Worm (Caenorhabditis elegans) whole organism, L4 larva: Measurements from ENCODE around the gene C04A2.15.

ENCODE experiments used
- F10B5.3 ChIP-seq: sonication (generic microtip); optimal IDR thresholded peaks from 2 replicates; lab custom pipeline; 2016; ENCODE audit warnings: mild to moderate bottlenecking, missing genetic modification characterization, missing compliant biosample characterization
- Y75B8A.6 ChIP-seq: fragments of 200-800 bp; sonication (Bioruptor generic); IDR thresholded peaks from 2 replicates; pipeline ENCODE4 v1.3.6; 2022; ENCODE audit warnings: missing genetic modification reagents, missing genetic modification characterization, missing compliant biosample characterization
- ZK337.2 ChIP-seq: fragments of 200-800 bp; sonication (Bioruptor generic); IDR thresholded peaks from 2 replicates; pipeline ENCODE4 v1.3.6; 2022; ENCODE audit warnings: missing genetic modification reagents, missing genetic modification characterization, missing compliant biosample characterization
- aha-1 ChIP-seq: fragments of 150-350 bp; peaks from one replicate; lab custom pipeline; 2014; ENCODE audit warnings: missing biosample characterization, missing genetic modification characterization
- ama-1 ChIP-seq: fragments of 150-350 bp; optimal IDR thresholded peaks from 2 replicates; lab custom pipeline; 2014; ENCODE audit warnings: inconsistent platforms, mixed read lengths
- arid-1 ChIP-seq: fragments of 200-800 bp; sonication (Bioruptor generic); conservative IDR thresholded peaks from 2 replicates; pipeline ENCODE4 v1.3.6; 2022; ENCODE audit warnings: missing genetic modification reagents, missing genetic modification characterization, missing compliant biosample characterization
- attf-4 ChIP-seq: sonication (generic microtip); optimal IDR thresholded peaks from 3 replicates; lab custom pipeline; 2017; ENCODE audit warnings: missing biosample characterization, missing genetic modification characterization
- ceh-20 ChIP-seq: fragments of 200-800 bp; sonication (Bioruptor generic); IDR thresholded peaks from 2 replicates; pipeline ENCODE4 v1.3.6; 2022; ENCODE audit warnings: missing genetic modification reagents, missing genetic modification characterization, missing compliant biosample characterization
- ceh-82 ChIP-seq: sonication (generic microtip); optimal IDR thresholded peaks from 2 replicates; lab custom pipeline; 2017; ENCODE audit warnings: missing biosample characterization, missing genetic modification characterization
- cey-2 ChIP-seq: sonication (generic microtip); optimal IDR thresholded peaks from 3 replicates; lab custom pipeline; 2017; ENCODE audit warnings: missing genetic modification characterization, mild to moderate bottlenecking, missing compliant biosample characterization, antibody characterized with exemption, borderline replicate concordance; ENCODE audit not compliant: insufficient read depth
- daf-16 ChIP-seq, 3 experiments: sonication (generic microtip); optimal IDR thresholded peaks; 2 replicates each; lab custom pipeline; 2016 to 2017; ENCODE audit warnings: missing genetic modification characterization in 3 of 3, missing genetic modification reagents in 3 of 3, mild to moderate bottlenecking in 2 of 3, missing compliant biosample characterization in 2 of 3, missing biosample characterization in 1 of 3, moderate library complexity in 1 of 3
- daf-19 ChIP-seq: fragments of 200-800 bp; sonication (Bioruptor generic); conservative IDR thresholded peaks from 2 replicates; pipeline ENCODE4 v1.3.6; 2022; ENCODE audit warnings: missing genetic modification characterization, missing compliant biosample characterization
- dmd-6 ChIP-seq: fragments of 200-800 bp; sonication (Bioruptor generic); IDR thresholded peaks from 2 replicates; pipeline ENCODE4 v1.3.6; 2022; ENCODE audit warnings: missing genetic modification reagents, missing genetic modification characterization, missing compliant biosample characterization
- dmd-9 ChIP-seq: fragments of 200-800 bp; sonication (Bioruptor generic); IDR thresholded peaks from 2 replicates; pipeline ENCODE4 v1.3.6; 2022; ENCODE audit warnings: missing genetic modification reagents, missing genetic modification characterization, missing compliant biosample characterization
- dpl-1 ChIP-seq: fragments of 150-350 bp; optimal IDR thresholded peaks from 2 replicates; lab custom pipeline; 2014; ENCODE audit warnings: missing biosample characterization, missing genetic modification reagents, missing genetic modification characterization
- duxl-1 ChIP-seq: sonication (generic microtip); optimal IDR thresholded peaks from 2 replicates; lab custom pipeline; 2016; ENCODE audit warnings: mild to moderate bottlenecking, missing genetic modification characterization, moderate library complexity, missing compliant biosample characterization; ENCODE audit not compliant: poor library complexity
- dve-1 ChIP-seq: sonication (generic microtip); optimal IDR thresholded peaks from 2 replicates; lab custom pipeline; 2017; ENCODE audit warnings: antibody characterized with exemption, mild to moderate bottlenecking, missing genetic modification characterization, missing compliant biosample characterization; ENCODE audit not compliant: insufficient read depth
- egl-27 ChIP-seq: sonication (generic microtip); optimal IDR thresholded peaks from 3 replicates; lab custom pipeline; 2017; ENCODE audit warnings: missing biosample characterization, missing genetic modification reagents, missing genetic modification characterization
- egl-43 ChIP-seq: fragments of 200-800 bp; sonication (Bioruptor generic); IDR thresholded peaks from 2 replicates; pipeline ENCODE4 v1.3.6; 2022; ENCODE audit warnings: missing genetic modification reagents, missing genetic modification characterization, missing compliant biosample characterization
- fkh-10 ChIP-seq: fragments of 150-350 bp; optimal IDR thresholded peaks from 2 replicates; lab custom pipeline; 2014; ENCODE audit warnings: missing biosample characterization, missing genetic modification reagents, missing genetic modification characterization
- hif-1 ChIP-seq, 2 experiments: sonication (generic microtip); optimal IDR thresholded peaks; 2 replicates each; lab custom pipeline; 2016 to 2017; ENCODE audit warnings: missing compliant biosample characterization in 2 of 2, missing genetic modification characterization in 2 of 2, missing genetic modification reagents in 2 of 2, missing genotype in 2 of 2, mild to moderate bottlenecking in 1 of 2
- hlh-11 ChIP-seq: fragments of 200-800 bp; sonication (Bioruptor generic); optimal IDR thresholded peaks from 2 replicates; lab custom pipeline; 2018; ENCODE audit warnings: mild to moderate bottlenecking, missing genetic modification characterization, missing compliant biosample characterization
- lin-1 ChIP-seq: fragments of 200-800 bp; sonication (Bioruptor generic); IDR thresholded peaks from 2 replicates; pipeline ENCODE4 v1.3.6; 2022; ENCODE audit warnings: missing genetic modification reagents, missing genetic modification characterization, missing compliant biosample characterization
- lin-15B ChIP-seq: fragments of 150-350 bp; sonication (generic microtip); optimal IDR thresholded peaks from 3 replicates; lab custom pipeline; 2014; ENCODE audit warnings: missing biosample characterization, missing genetic modification characterization
- lin-39 ChIP-seq: fragments of 150-350 bp; optimal IDR thresholded peaks from 2 replicates; lab custom pipeline; 2014; ENCODE audit warnings: missing biosample characterization, missing genetic modification reagents, missing genetic modification characterization
- lir-3 ChIP-seq: sonication (generic microtip); optimal IDR thresholded peaks from 2 replicates; lab custom pipeline; 2016; ENCODE audit warnings: mild to moderate bottlenecking, missing genetic modification characterization, missing compliant biosample characterization
- nhr-102 ChIP-seq: sonication (generic microtip); optimal IDR thresholded peaks from 2 replicates; lab custom pipeline; 2016; ENCODE audit warnings: mild to moderate bottlenecking, missing genetic modification characterization, moderate library complexity, missing compliant biosample characterization
- nhr-111 ChIP-seq: fragments of 200-800 bp; sonication (Bioruptor generic); optimal IDR thresholded peaks from 2 replicates; lab custom pipeline; 2018; ENCODE audit warnings: mild to moderate bottlenecking, missing genetic modification characterization, missing compliant biosample characterization
- nhr-25 ChIP-seq: sonication (generic microtip); optimal IDR thresholded peaks from 2 replicates; lab custom pipeline; 2017; ENCODE audit warnings: missing genetic modification characterization, mild to moderate bottlenecking, missing compliant biosample characterization, antibody characterized with exemption, moderate library complexity, borderline replicate concordance; ENCODE audit not compliant: insufficient read depth
- nhr-28 ChIP-seq: fragments of 150-350 bp; optimal IDR thresholded peaks from 2 replicates; lab custom pipeline; 2014; ENCODE audit warnings: missing biosample characterization, missing genetic modification characterization
- nhr-48 ChIP-seq: sonication (generic microtip); optimal IDR thresholded peaks from 2 replicates; lab custom pipeline; 2016; ENCODE audit warnings: mild to moderate bottlenecking, missing genetic modification characterization, missing compliant biosample characterization
- nhr-76 ChIP-seq: fragments of 150-350 bp; optimal IDR thresholded peaks from 2 replicates; lab custom pipeline; 2014; ENCODE audit warnings: missing biosample characterization, missing genetic modification characterization
- nhr-77 ChIP-seq: fragments of 150-350 bp; optimal IDR thresholded peaks from 2 replicates; lab custom pipeline; 2014; ENCODE audit warnings: missing biosample characterization, missing genetic modification characterization
- pha-4 ChIP-seq, 2 experiments: fragments of 150-350 bp in 1 of 2; fragments of 200-800 bp in 1 of 2; sonication (Bioruptor generic) in 1 of 2; IDR thresholded peaks in 1 of 2; optimal IDR thresholded peaks in 1 of 2; 2 replicates each; pipeline versions ENCODE4 v1.3.6 to Lab custom; 2014 to 2022; ENCODE audit warnings: missing genetic modification characterization in 2 of 2, missing genetic modification reagents in 2 of 2, missing biosample characterization in 1 of 2, missing compliant biosample characterization in 1 of 2
- pqm-1 ChIP-seq: sonication (generic microtip); optimal IDR thresholded peaks from 2 replicates; lab custom pipeline; 2017; ENCODE audit warnings: missing biosample characterization, missing genetic modification characterization
- rbr-2 ChIP-seq: sonication (generic microtip); optimal IDR thresholded peaks from 2 replicates; lab custom pipeline; 2016; ENCODE audit warnings: missing genotype, missing genetic modification characterization, missing compliant biosample characterization
- sdz-12 ChIP-seq: fragments of 200-800 bp; sonication (Bioruptor generic); optimal IDR thresholded peaks from 2 replicates; lab custom pipeline; 2018; ENCODE audit warnings: mild to moderate bottlenecking, missing genetic modification characterization, missing compliant biosample characterization
- snpc-1.2 ChIP-seq: fragments of 200-800 bp; sonication (Bioruptor generic); IDR thresholded peaks from 2 replicates; pipeline ENCODE4 v1.3.6; 2022; ENCODE audit warnings: missing genetic modification reagents, missing genetic modification characterization, missing compliant biosample characterization
- snpc-4 ChIP-seq: fragments of 150-350 bp; optimal IDR thresholded peaks from 2 replicates; lab custom pipeline; 2014; ENCODE audit warnings: missing biosample characterization, missing genetic modification characterization
- tag-97 ChIP-seq: fragments of 200-800 bp; sonication (Bioruptor generic); IDR thresholded peaks from 2 replicates; pipeline ENCODE4 v1.3.6; 2022; ENCODE audit warnings: missing genetic modification characterization, missing compliant biosample characterization
- unc-62 ChIP-seq, 3 experiments: fragments of 150-350 bp in 1 of 3; sonication (generic microtip); optimal IDR thresholded peaks in 2 of 3; peaks in 1 of 3; 1 replicate in 1 of 3; 2 replicates in 2 of 3; lab custom pipeline; 2014 to 2017; ENCODE audit warnings: missing biosample characterization in 3 of 3, missing genetic modification characterization in 3 of 3, missing genetic modification reagents in 3 of 3, missing genotype in 1 of 3
- zfp-2 ChIP-seq: sonication (generic microtip); optimal IDR thresholded peaks from 2 replicates; lab custom pipeline; 2016; ENCODE audit warnings: mild to moderate bottlenecking, missing genetic modification characterization, missing compliant biosample characterization
- zfp-3 ChIP-seq: fragments of 200-800 bp; sonication (Bioruptor generic); conservative IDR thresholded peaks from 2 replicates; pipeline ENCODE4 v1.3.6; 2022; ENCODE audit warnings: missing genetic modification reagents, missing genetic modification characterization, missing compliant biosample characterization
- zip-11 ChIP-seq: fragments of 200-800 bp; sonication (Bioruptor generic); IDR thresholded peaks from 2 replicates; pipeline ENCODE4 v1.3.6; 2022; ENCODE audit warnings: missing genetic modification characterization, missing compliant biosample characterization
- zip-2 ChIP-seq: fragments of 150-350 bp; optimal IDR thresholded peaks from 2 replicates; lab custom pipeline; 2014; ENCODE audit warnings: missing biosample characterization, missing genetic modification characterization
- ztf-11 ChIP-seq: fragments of 150-350 bp; optimal IDR thresholded peaks from 2 replicates; lab custom pipeline; 2014; ENCODE audit warnings: missing biosample characterization, missing genetic modification characterization

C04A2.15 gene

DNA sequence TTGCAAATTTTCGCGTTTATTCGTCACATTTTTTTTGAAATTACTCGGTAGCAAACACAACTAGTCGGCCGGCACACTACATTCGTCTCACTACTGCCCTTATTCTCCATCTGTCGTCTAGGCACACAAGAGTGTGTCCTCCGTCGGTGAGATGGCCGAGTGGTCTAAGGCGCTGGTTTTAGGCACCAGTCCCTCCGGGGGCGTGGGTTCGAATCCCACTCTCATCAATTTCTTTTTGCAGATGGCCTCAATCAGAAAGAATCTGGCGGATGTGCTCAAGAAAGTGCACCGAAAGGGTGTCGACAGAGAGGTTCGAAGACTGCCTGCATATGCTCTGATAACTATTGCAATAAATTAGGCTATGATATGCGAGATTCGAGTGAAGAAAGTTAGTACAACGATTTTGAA lies 1.0 kb downstream of the C04A2.15 start (continued):
- peak; percentile 66 for TF ChIP-seq nhr-48 (tag; lab: Kevin White, UChicago)
- TF ChIP-seq daf-16 (GFP tag; optimal IDR thresholded peaks at IDR 0.05; lab: Kevin White, UChicago), result peak; percentile 63 to 80
- peak; percentile 11 for TF ChIP-seq daf-16 (tag; optimal IDR thresholded peaks at IDR 0.05; lab: Kevin White, UChicago)
- TF ChIP-seq hif-1 (tag; optimal IDR thresholded peaks at IDR 0.05; lab: Kevin White, UChicago), result peak; percentile 19 to 58
- TF ChIP-seq snpc-1.2 (GFP tag; lab: Robert Waterston, UW), result peak; percentile 73
- TF ChIP-seq daf-19 (GFP tag; lab: Robert Waterston, UW), result no peak
- TF ChIP-seq ceh-20 (GFP tag; lab: Robert Waterston, UW), result peak; percentile 70
- peak; percentile 94 for TF ChIP-seq egl-43 (GFP tag; lab: Robert Waterston, UW)
- no peak for TF ChIP-seq cey-2
- peak; percentile 52 for TF ChIP-seq nhr-111 (GFP tag; lab: Kevin White, UChicago)
- TF ChIP-seq tag-97 (GFP tag; lab: Robert Waterston, UW), result no peak
- no peak for TF ChIP-seq lin-15B (tag; lab: Kevin White, UChicago)
- peak; percentile 75 for TF ChIP-seq nhr-25 (tag; lab: Kevin White, UChicago)
- no peak for TF ChIP-seq pqm-1 (tag; lab: Kevin White, UChicago)
- TF ChIP-seq lin-39 (tag; lab: Kevin White, UChicago), result no peak
- TF ChIP-seq egl-27, result no peak
- TF ChIP-seq nhr-76 (tag; lab: Kevin White, UChicago), result no peak

DNA sequence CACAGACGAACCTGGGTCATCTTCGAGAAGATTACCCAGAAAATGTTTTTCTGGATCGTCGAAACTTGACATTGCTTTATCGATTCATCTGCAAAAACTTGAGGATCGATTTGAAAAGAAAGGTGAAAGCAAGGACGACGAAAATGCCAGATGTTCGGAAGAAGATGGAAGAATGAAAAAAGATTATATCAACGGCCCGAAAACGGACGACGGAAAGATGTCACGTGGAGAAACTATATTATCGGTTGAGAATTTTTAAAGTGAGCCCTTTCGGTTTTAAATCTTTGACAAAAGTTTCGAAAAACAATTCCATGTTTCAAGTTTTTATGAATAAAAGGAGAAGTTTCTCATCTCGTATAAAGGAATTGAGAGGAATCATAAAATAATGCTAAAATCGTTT lies 6.2 kb downstream of the C04A2.15 start, which contains the start of gene dnj-5:
TSS of gene dnj-5 (minus strand) at position 101 of the 400 bp plus-strand sequence.
- TF ChIP-seq ama-1 (lab: Kevin White, UChicago), result no peak
- no peak for TF ChIP-seq dmd-9 (GFP tag; lab: Robert Waterston, UW)
- no peak for TF ChIP-seq fkh-10 (GFP tag; lab: Kevin White, UChicago)
- TF ChIP-seq attf-4 (tag; lab: Kevin White, UChicago), result no peak
- no peak for TF ChIP-seq lir-3
- TF ChIP-seq hif-1 (tag; optimal IDR thresholded peaks at IDR 0.05; lab: Kevin White, UChicago), result no peak
- no peak for TF ChIP-seq zfp-3 (GFP tag; lab: Robert Waterston, UW)
- TF ChIP-seq aha-1, result peak; percentile 50
- TF ChIP-seq ztf-11, result no peak
- TF ChIP-seq, all 104 proteins: peak for 1

ce11 chrII:6858835-6859234 lies 6.8 kb downstream of the C04A2.15 start:
- TF ChIP-seq attf-4 (tag; lab: Kevin White, UChicago) (no peak), nhr-77 (tag; lab: Kevin White, UChicago) (no peak), lin-1 (GFP tag; lab: Robert Waterston, UW) (no peak), dpl-1 (peak; percentile 35), zfp-2 (tag; lab: Kevin White, UChicago) (no peak), hlh-11 (peak; percentile 60), F10B5.3 (tag; lab: Kevin White, UChicago) (no peak), sdz-12 (GFP tag; lab: Kevin White, UChicago) (no peak), daf-16 (GFP tag; optimal IDR thresholded peaks at IDR 0.05; lab: Kevin White, UChicago) (no peak), daf-16 (tag; optimal IDR thresholded peaks at IDR 0.05; lab: Kevin White, UChicago) (peak; percentile 40), Y75B8A.6 (GFP tag; lab: Robert Waterston, UW) (no peak), nhr-102 (no peak), dve-1 (tag; lab: Kevin White, UChicago) (peak; percentile 24), nhr-28 (peak; percentile 84), arid-1 (GFP tag; lab: Robert Waterston, UW) (no peak), ZK337.2 (GFP tag; lab: Robert Waterston, UW) (no peak), zip-2 (tag; lab: Kevin White, UChicago) (no peak), ceh-82 (tag; lab: Kevin White, UChicago) (no peak), snpc-4 (tag; lab: Kevin White, UChicago) (no peak), unc-62 (GFP tag; optimal IDR thresholded peaks at IDR 0.05 in 1 of 2; lab: Kevin White, UChicago) (peak in 1 of 2 experiments; percentile 97), unc-62 (tag; optimal IDR thresholded peaks at IDR 0.05; lab: Kevin White, UChicago) (no peak), nhr-25 (tag; lab: Kevin White, UChicago) (peak; percentile 35), pha-4 (GFP tag; IDR thresholded peaks at IDR 0.05; lab: Robert Waterston, UW) (0 out of 2 replicates have a peak, but pooled peaks have one; percentile 13), pha-4 (tag; optimal IDR thresholded peaks at IDR 0.05; lab: Kevin White, UChicago) (no peak), rbr-2 (tag; lab: Kevin White, UChicago) (peak; percentile 17), dmd-6 (peak; percentile 46; the same call in 1 of the 2 replicates), zip-11 (no peak), duxl-1 (tag; lab: Kevin White, UChicago) (no peak)
